Worm (Caenorhabditis elegans): Measurements from ENCODE around the gene Y47D7A.2.

Gene Y47D7A.2

DNA sequence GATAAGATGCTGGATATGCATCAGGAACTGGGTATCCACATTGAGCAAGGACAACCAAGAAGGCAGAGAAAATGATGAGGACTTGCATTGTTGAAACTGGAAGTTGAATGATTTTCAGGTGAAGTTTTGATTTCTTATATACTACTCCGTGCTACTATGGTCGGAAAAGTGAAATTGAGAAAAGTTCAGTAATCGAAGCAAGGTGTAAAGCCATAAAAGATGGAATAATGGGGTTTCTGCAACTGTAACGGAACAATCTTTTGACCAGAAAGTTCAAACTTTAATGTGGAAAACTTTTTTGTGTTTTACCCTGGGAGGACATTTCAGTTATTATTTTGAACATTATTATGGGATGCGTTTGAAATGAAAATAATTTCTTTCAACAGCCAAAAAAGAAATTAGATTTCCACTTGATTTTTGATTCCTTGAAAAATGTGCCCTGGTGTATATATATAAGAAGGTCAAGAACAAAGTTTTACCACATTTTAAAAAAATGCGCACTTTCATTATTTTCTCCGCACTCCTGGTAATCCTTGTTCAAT lies 3.9 kb downstream of the Y47D7A.2 start, which contains the start of the genes Y47D7A.9 and Y47D7A.19:
Gene Y47D7A.9 (minus strand): TSS at position 101 of the 542 bp plus-strand sequence.
Gene Y47D7A.19 (plus strand): TSS at position 492 of the 542 bp plus-strand sequence.
- TF ChIP-seq ztf-4 (tag; optimal IDR thresholded peaks at IDR 0.05) = no peak
- TF ChIP-seq lin-14 (GFP tag; optimal IDR thresholded peaks at IDR 0.05) = no peak
- no peak for TF ChIP-seq C34B4.2 (tag; optimal IDR thresholded peaks at IDR 0.05)
- no peak for TF ChIP-seq unc-130 (tag; optimal IDR thresholded peaks at IDR 0.05)
- no peak for TF ChIP-seq rnt-1 (tag; optimal IDR thresholded peaks at IDR 0.05)
- TF ChIP-seq elt-2 (tag; optimal IDR thresholded peaks at IDR 0.05) = no peak
- TF ChIP-seq dsc-1 (tag; optimal IDR thresholded peaks at IDR 0.05) = no peak
- TF ChIP-seq nhr-28 (tag; optimal IDR thresholded peaks at IDR 0.05) = no peak
- no peak for TF ChIP-seq tlp-1 (tag; optimal IDR thresholded peaks at IDR 0.05)
- no peak for TF ChIP-seq swsn-7 (tag; optimal IDR thresholded peaks at IDR 0.05)
- TF ChIP-seq unc-86 (tag; optimal IDR thresholded peaks at IDR 0.05) = no peak
- no peak for TF ChIP-seq elt-3 (tag; optimal IDR thresholded peaks at IDR 0.05)
- TF ChIP-seq nhr-76 (tag; optimal IDR thresholded peaks at IDR 0.05) = no peak
- no peak for TF ChIP-seq aly-2 (tag; optimal IDR thresholded peaks at IDR 0.05)
- TF ChIP-seq fos-1 (tag; optimal IDR thresholded peaks at IDR 0.05) = no peak
- TF ChIP-seq egl-27 (tag; optimal IDR thresholded peaks at IDR 0.05) = no peak
- no peak for TF ChIP-seq snpc-4 (tag; optimal IDR thresholded peaks at IDR 0.05)
- no peak for TF ChIP-seq ceh-8 (GFP tag; optimal IDR thresholded peaks at IDR 0.05)
- no peak for TF ChIP-seq blmp-1 (tag; optimal IDR thresholded peaks at IDR 0.05)
- no peak for TF ChIP-seq tbx-2 (tag; optimal IDR thresholded peaks at IDR 0.05)

DNA sequence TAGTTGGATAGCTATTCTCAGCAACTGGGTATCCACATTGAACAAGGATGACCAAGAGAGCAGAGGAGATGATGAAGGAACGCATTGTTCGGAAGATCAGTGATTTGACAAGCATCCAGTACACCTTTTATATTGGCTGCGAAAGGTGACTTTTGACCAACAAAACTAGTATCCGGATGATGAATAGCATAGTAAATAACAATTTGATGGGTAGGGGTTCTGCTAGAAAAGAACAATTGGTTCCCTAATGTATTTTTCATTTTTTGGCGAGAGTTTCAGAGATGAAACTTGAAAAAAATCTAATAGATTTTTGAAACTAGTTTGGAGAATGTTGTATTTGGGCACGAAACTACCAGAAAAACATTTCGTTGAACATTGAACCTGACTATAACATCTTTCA lies 8.1 kb downstream of the Y47D7A.2 start, which contains the start of gene Y47D7A.11:
Gene Y47D7A.11 (minus strand): TSS at position 101 of the 400 bp plus-strand sequence.
- TF ChIP-seq egl-13 (tag; optimal IDR thresholded peaks at IDR 0.05) (no peak), fkh-8 (tag; optimal IDR thresholded peaks at IDR 0.05) (no peak), unc-130 (tag; optimal IDR thresholded peaks at IDR 0.05) (no peak), aha-1 (tag; optimal IDR thresholded peaks at IDR 0.05) (no peak), nhr-19 (GFP tag; conservative IDR thresholded peaks at IDR 0.05) (no peak), swsn-7 (tag; optimal IDR thresholded peaks at IDR 0.05) (no peak), ceh-8 (GFP tag; optimal IDR thresholded peaks at IDR 0.05) (no peak)

DNA sequence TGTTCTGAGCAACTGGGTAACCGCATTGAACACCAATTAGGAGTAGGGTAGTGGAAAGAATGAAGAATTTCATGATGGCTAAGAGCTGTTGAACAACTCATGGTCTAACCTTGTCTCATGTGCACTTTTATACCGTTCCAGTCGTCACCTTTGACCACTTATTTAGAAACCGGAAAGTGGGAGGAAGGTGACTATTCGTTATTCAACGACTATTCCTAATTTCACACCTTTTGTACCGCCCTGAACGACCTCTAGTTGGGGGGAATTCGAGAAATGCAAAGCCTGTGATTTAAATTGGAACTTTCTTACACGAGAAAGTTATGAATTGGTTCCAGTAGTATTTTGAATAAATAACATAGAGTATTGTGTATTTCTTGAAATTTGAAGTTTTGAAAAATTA lies 9.5 kb downstream of the Y47D7A.2 start, which contains the start of gene Y47D7A.12:
Gene Y47D7A.12 (minus strand): TSS at position 101 of the 400 bp plus-strand sequence.
- TF ChIP-seq fkh-4 (tag; optimal IDR thresholded peaks at IDR 0.05; ENCODE audit: borderline replicate concordance) (no peak), tbx-2 (tag; optimal IDR thresholded peaks at IDR 0.05) (no peak), unc-30 (tag; optimal IDR thresholded peaks at IDR 0.05) (no peak), mep-1 (tag; optimal IDR thresholded peaks at IDR 0.05) (no peak)

DNA sequence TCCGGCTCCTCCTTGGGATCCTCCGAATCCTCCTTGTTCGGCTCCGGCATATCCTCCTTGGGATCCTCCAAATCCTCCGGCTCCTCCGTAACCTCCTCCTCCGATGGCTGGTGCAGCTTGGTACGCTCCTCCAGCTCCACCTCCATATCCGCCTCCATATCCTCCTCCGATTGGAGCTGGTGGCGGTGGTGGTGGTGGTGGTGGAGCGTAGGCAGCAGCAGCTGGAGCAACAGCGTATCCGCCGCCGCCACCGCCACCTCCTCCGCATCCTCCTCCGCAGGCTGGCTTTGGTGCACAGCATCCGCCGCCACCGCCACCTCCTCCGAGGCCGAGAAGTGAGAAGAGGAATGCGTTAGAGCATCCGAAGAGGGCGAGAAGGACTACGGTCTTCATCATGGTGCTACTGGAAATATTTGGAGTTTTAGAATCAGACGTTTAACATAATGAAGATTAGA lies 12.7 kb downstream of the Y47D7A.2 start, which contains the start of gene Y47D7A.15:
Gene Y47D7A.15 (minus strand): TSS at position 405 of the 455 bp plus-strand sequence.
- TF ChIP-seq nhr-84 (tag; optimal IDR thresholded peaks at IDR 0.05) = no peak
- peak; percentile 62 for TF ChIP-seq ceh-8 (GFP tag; optimal IDR thresholded peaks at IDR 0.05)

DNA sequence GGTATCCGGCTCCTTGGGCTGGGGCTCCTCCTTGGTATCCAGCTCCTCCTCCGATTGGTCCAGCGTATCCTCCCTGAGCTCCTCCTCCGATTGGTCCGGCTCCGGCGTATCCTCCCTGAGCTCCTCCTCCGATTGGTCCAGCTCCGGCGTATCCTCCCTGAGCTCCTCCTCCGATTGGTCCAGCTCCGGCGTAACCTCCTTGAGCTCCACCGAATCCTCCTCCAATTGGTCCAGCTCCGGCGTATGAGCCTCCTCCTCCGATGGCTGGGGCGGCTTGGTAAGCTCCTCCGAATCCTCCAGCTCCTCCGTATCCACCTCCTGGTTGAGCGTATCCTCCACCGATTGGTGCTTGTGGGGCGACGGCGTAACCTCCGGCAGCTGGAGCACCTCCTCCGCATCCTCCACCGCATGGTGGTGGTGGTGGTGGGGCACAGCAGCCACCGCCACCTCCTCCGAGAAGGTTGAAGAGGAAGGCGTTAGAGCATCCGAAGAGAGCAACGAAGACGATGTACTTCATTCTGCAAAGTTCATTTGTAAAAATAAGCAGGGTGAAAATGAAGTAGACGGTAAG lies 15.4 kb downstream of the Y47D7A.2 start, which contains the start of gene Y47D7A.13:
Gene Y47D7A.13 (minus strand): TSS at position 517 of the 571 bp plus-strand sequence.
- TF ChIP-seq ceh-8 (GFP tag; optimal IDR thresholded peaks at IDR 0.05) = peak; percentile 52
- no peak for TF ChIP-seq xbp-1 (tag; optimal IDR thresholded peaks at IDR 0.05)

DNA sequence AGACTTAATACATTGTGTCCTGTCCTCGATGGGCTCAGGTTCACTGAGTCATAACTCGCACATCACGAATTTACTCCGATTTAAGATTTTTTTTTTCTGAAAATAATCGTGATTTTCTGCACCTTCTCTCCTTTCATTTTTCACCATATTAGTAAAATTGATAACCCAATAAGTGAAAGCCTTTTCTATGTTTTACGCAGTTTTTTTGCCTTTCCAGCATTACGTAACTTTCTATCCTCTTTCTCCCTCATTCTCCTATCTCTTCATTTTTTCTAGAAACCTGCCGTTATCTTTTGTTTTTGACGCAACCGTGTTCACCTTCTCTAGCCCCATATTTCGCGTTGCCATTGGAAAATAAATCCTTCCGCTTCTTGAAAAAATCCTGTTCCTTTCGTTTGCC lies 17.1 kb downstream of the Y47D7A.2 start:
- no peak for TF ChIP-seq unc-62 (GFP tag; optimal IDR thresholded peaks at IDR 0.05)
- no peak for TF ChIP-seq nhr-28 (tag; optimal IDR thresholded peaks at IDR 0.05)
- no peak for TF ChIP-seq vab-15 (tag; optimal IDR thresholded peaks at IDR 0.05)
- peak; percentile 59 for TF ChIP-seq blmp-1 (tag; optimal IDR thresholded peaks at IDR 0.05)
- no peak for TF ChIP-seq isw-1 (GFP tag; IDR thresholded peaks at IDR 0.05)

Measured in whole organism, L1 larva.